Worm (Caenorhabditis elegans) whole organism, L2 larva: ENCODE measurements around the gene cdh-10.

ENCODE experiments used
- aly-2 ChIP-seq: fragments of 150-350 bp; optimal IDR thresholded peaks from 2 replicates; lab custom pipeline; 2014; ENCODE audit warnings: missing biosample characterization, missing genetic modification characterization
- egl-27 ChIP-seq: sonication (generic microtip); optimal IDR thresholded peaks from 3 replicates; lab custom pipeline; 2017; ENCODE audit warnings: missing biosample characterization, missing genetic modification reagents, missing genetic modification characterization
- lin-39 ChIP-seq: fragments of 150-350 bp; optimal IDR thresholded peaks from 2 replicates; lab custom pipeline; 2014; ENCODE audit warnings: missing biosample characterization, missing genetic modification reagents, missing genetic modification characterization
- nhr-23 ChIP-seq: fragments of 150-350 bp; optimal IDR thresholded peaks from 2 replicates; lab custom pipeline; 2014; ENCODE audit warnings: missing biosample characterization, missing genetic modification reagents, missing genetic modification characterization
- nhr-237 ChIP-seq: fragments of 150-350 bp; optimal IDR thresholded peaks from 2 replicates; lab custom pipeline; 2014; ENCODE audit warnings: missing biosample characterization, missing genetic modification characterization
- nhr-6 ChIP-seq: fragments of 150-350 bp; optimal IDR thresholded peaks from 2 replicates; lab custom pipeline; 2014; ENCODE audit warnings: missing biosample characterization, missing genetic modification characterization
- nhr-77 ChIP-seq: fragments of 150-350 bp; optimal IDR thresholded peaks from 2 replicates; lab custom pipeline; 2014; ENCODE audit warnings: missing biosample characterization, missing genetic modification characterization
- snpc-4 ChIP-seq: fragments of 150-350 bp; optimal IDR thresholded peaks from 2 replicates; lab custom pipeline; 2014; ENCODE audit warnings: missing biosample characterization, missing genetic modification characterization
- unc-62 ChIP-seq: fragments of 150-350 bp; optimal IDR thresholded peaks from 2 replicates; lab custom pipeline; 2014; ENCODE audit warnings: missing biosample characterization, missing genetic modification reagents, missing genetic modification characterization

DNA sequence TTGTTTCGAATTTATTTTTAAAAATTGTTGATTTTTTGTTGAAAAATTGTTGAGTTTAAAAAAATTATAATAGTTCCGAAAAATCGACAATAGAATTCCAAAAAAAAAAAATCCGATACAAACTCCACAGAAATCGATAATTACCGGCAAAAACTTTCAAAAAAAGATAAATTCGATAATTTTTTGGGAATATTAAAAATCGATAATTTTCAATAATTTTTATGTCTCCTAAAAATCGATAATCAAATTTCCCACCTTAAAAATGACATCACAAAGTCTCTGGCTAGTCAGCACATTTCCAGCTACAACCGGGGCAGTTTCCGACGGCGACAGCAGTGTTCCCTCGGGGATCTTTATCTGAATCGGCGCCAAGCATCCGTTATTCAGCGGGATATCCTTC, 62.5 kb downstream of the cdh-10 start:
- no peak for TF ChIP-seq unc-62 (GFP tag; lab: Kevin White, UChicago)
- TF ChIP-seq aly-2 (tag; lab: Kevin White, UChicago), result no peak
- TF ChIP-seq nhr-77 (tag; lab: Kevin White, UChicago), result no peak
- TF ChIP-seq snpc-4, result no peak
- TF ChIP-seq lin-39, result no peak
- no peak for TF ChIP-seq egl-27 (tag; lab: Kevin White, UChicago)
- no peak for TF ChIP-seq nhr-23
- TF ChIP-seq nhr-237 (tag; lab: Kevin White, UChicago), result no peak
- TF ChIP-seq nhr-6 (tag; lab: Kevin White, UChicago), result no peak
